Comparison of ENCODE assay signal across 6 worm cellular contexts in genomic region chrII:8577509-8578099, ce11.
TF ChIP-seq lines count a peak whose summit lies in the region.

TSS of gene F54C9.9 (plus strand) at chrII:8578049.

TF ChIP-seq in whole organism, L1 larva, 84 proteins besides CTCF, POLR2A, EP300 and RAD21 (continues in another document):
- TF ChIP-seq F16B12.6 (tag; optimal IDR thresholded peaks at IDR 0.05; lab: Kevin White, UChicago) (peak; percentile 1), efl-1 (optimal IDR thresholded peaks at IDR 0.05; lab: Kevin White, UChicago) (peak; percentile 7 to 32), efl-1 (GFP tag; optimal IDR thresholded peaks at IDR 0.05 in 1 of 2; lab: Kevin White, UChicago) (peak; percentile 29 to 87), nhr-237 (tag; optimal IDR thresholded peaks at IDR 0.05; lab: Kevin White, UChicago) (no peak), ztf-4 (tag; optimal IDR thresholded peaks at IDR 0.05; lab: Kevin White, UChicago) (no peak), mdl-1 (tag; optimal IDR thresholded peaks at IDR 0.05; lab: Kevin White, UChicago) (no peak), blmp-1 (tag; optimal IDR thresholded peaks at IDR 0.05; lab: Kevin White, UChicago) (peak; percentile 49), unc-86 (tag; optimal IDR thresholded peaks at IDR 0.05; lab: Kevin White, UChicago) (no peak), lin-14 (GFP tag; optimal IDR thresholded peaks at IDR 0.05; lab: Kevin White, UChicago) (peak; percentile 30), fkh-8 (tag; optimal IDR thresholded peaks at IDR 0.05; lab: Kevin White, UChicago) (no peak), snu-23 (GFP tag; optimal IDR thresholded peaks at IDR 0.05; lab: Kevin White, UChicago) (peak; percentile 10), nhr-71 (tag; optimal IDR thresholded peaks at IDR 0.05; lab: Kevin White, UChicago) (peak; percentile 7), lin-35 (GFP tag; optimal IDR thresholded peaks at IDR 0.05; lab: Kevin White, UChicago) (peak; percentile 5 to 64), lsy-2 (tag; optimal IDR thresholded peaks at IDR 0.05; lab: Kevin White, UChicago) (peak in 1 of 2 experiments; percentile 66), pax-3 (tag; optimal IDR thresholded peaks at IDR 0.05; lab: Kevin White, UChicago) (no peak)

TF ChIP-seq in whole organism, L2 larva, 48 proteins besides CTCF, POLR2A, EP300 and RAD21:
- TF ChIP-seq nhr-25 (tag; optimal IDR thresholded peaks at IDR 0.05; lab: Kevin White, UChicago) (peak; percentile 79), gmeb-1 (tag; optimal IDR thresholded peaks at IDR 0.05; lab: Kevin White, UChicago) (peak; percentile 64), nhr-23 (tag; optimal IDR thresholded peaks at IDR 0.05; lab: Kevin White, UChicago) (no peak), unc-55 (GFP tag; optimal IDR thresholded peaks at IDR 0.05; lab: Kevin White, UChicago) (peak; percentile 45), lsy-2 (tag; optimal IDR thresholded peaks at IDR 0.05; lab: Kevin White, UChicago) (peak in 1 of 2 experiments; percentile 60), C34F6.9 (tag; optimal IDR thresholded peaks at IDR 0.05; lab: Kevin White, UChicago) (peak; percentile 66), Y55F3AM.14 (GFP tag; optimal IDR thresholded peaks at IDR 0.05; lab: Kevin White, UChicago) (no peak), nhr-77 (tag; optimal IDR thresholded peaks at IDR 0.05; lab: Kevin White, UChicago) (no peak), lin-11 (tag; optimal IDR thresholded peaks at IDR 0.05; lab: Kevin White, UChicago) (no peak), sem-4 (tag; optimal IDR thresholded peaks at IDR 0.05; lab: Kevin White, UChicago) (no peak), crh-2 (tag; optimal IDR thresholded peaks at IDR 0.05; lab: Kevin White, UChicago) (peak; percentile 42), sma-3 (GFP tag; optimal IDR thresholded peaks at IDR 0.05; lab: Kevin White, UChicago) (no peak)

TF ChIP-seq in whole organism, L3 larva, 47 proteins besides CTCF, POLR2A, EP300 and RAD21:
- TF ChIP-seq nfya-1 (tag; optimal IDR thresholded peaks at IDR 0.05; lab: Kevin White, UChicago; ENCODE audit: insufficient read depth) (peak; percentile 21), lin-15B (tag; optimal IDR thresholded peaks at IDR 0.05; lab: Kevin White, UChicago) (peak; percentile 42), pha-4 (tag; optimal IDR thresholded peaks at IDR 0.05; lab: Kevin White, UChicago) (peak; percentile 71), nhr-67 (tag; optimal IDR thresholded peaks at IDR 0.05; lab: Kevin White, UChicago) (peak; percentile 35), elt-1 (tag; optimal IDR thresholded peaks at IDR 0.05; lab: Kevin White, UChicago) (no peak)

TF ChIP-seq in whole organism, L4 larva, 104 proteins besides CTCF, POLR2A, EP300 and RAD21 (continues in another document):
- no peak for TF ChIP-seq duxl-1 (tag; optimal IDR thresholded peaks at IDR 0.05; lab: Kevin White, UChicago; ENCODE audit: poor library complexity)
- no peak for TF ChIP-seq lir-3 (tag; optimal IDR thresholded peaks at IDR 0.05; lab: Kevin White, UChicago)
- peak; percentile 54 for TF ChIP-seq unc-130 (GFP tag; optimal IDR thresholded peaks at IDR 0.05; lab: Kevin White, UChicago)
- TF ChIP-seq nhr-28 (tag; optimal IDR thresholded peaks at IDR 0.05; lab: Kevin White, UChicago), result peak; percentile 11
- TF ChIP-seq zip-11 (GFP tag; IDR thresholded peaks at IDR 0.05; lab: Robert Waterston, UW), result no peak
- TF ChIP-seq hlh-30 (tag; optimal IDR thresholded peaks at IDR 0.05; lab: Kevin White, UChicago; ENCODE audit: insufficient read depth), result no peak
- TF ChIP-seq F26F4.8 (GFP tag; conservative IDR thresholded peaks at IDR 0.05; lab: Robert Waterston, UW), result no peak
- no peak for TF ChIP-seq ceh-28 (tag; optimal IDR thresholded peaks at IDR 0.05; lab: Kevin White, UChicago)
- TF ChIP-seq madf-9 (GFP tag; conservative IDR thresholded peaks at IDR 0.05; lab: Robert Waterston, UW), result no peak
- peak; percentile 4 for TF ChIP-seq dpl-1 (GFP tag; optimal IDR thresholded peaks at IDR 0.05; lab: Kevin White, UChicago)
- no peak for TF ChIP-seq R02D3.7 (tag; optimal IDR thresholded peaks at IDR 0.05; lab: Kevin White, UChicago)
- TF ChIP-seq lsy-2 (tag; optimal IDR thresholded peaks at IDR 0.05; lab: Kevin White, UChicago), result peak in 1 of 2 experiments; percentile 61
- peak; percentile 64; the same call in 1 of the 2 replicates for TF ChIP-seq snpc-1.2 (GFP tag; IDR thresholded peaks at IDR 0.05; lab: Robert Waterston, UW)
- TF ChIP-seq sdz-12 (GFP tag; optimal IDR thresholded peaks at IDR 0.05; lab: Kevin White, UChicago), result no peak
- TF ChIP-seq T26A8.4 (GFP tag; IDR thresholded peaks at IDR 0.05; lab: Robert Waterston, UW), result no peak
- TF ChIP-seq T20F7.1 (GFP tag; optimal IDR thresholded peaks at IDR 0.05; lab: Kevin White, UChicago), result no peak
- no peak for TF ChIP-seq fos-1 (tag; optimal IDR thresholded peaks at IDR 0.05; lab: Kevin White, UChicago)
- TF ChIP-seq nhr-102 (tag; optimal IDR thresholded peaks at IDR 0.05; lab: Kevin White, UChicago), result no peak
- TF ChIP-seq attf-4 (tag; optimal IDR thresholded peaks at IDR 0.05; lab: Kevin White, UChicago), result no peak
- TF ChIP-seq zag-1 (tag; optimal IDR thresholded peaks at IDR 0.05; lab: Kevin White, UChicago), result no peak
- TF ChIP-seq Y105C5A.15 (GFP tag; IDR thresholded peaks at IDR 0.05; lab: Robert Waterston, UW), result no peak

TF ChIP-seq in whole organism, mixed stage, embryonic, 35 proteins besides CTCF, POLR2A, EP300 and RAD21:
- TF ChIP-seq lsy-2 (tag; optimal IDR thresholded peaks at IDR 0.05; lab: Kevin White, UChicago), result peak; percentile 9
- no peak for TF ChIP-seq pha-4 (tag; optimal IDR thresholded peaks at IDR 0.05; lab: Kevin White, UChicago)

TF ChIP-seq in whole organism, young adult, 124 proteins besides CTCF, POLR2A, EP300 and RAD21 (continues in another document):
- TF ChIP-seq F49E8.2 (tag; optimal IDR thresholded peaks at IDR 0.05; lab: Kevin White, UChicago; ENCODE audit: insufficient read depth) (peak; percentile 79), Y56A3A.18 (GFP tag; IDR thresholded peaks at IDR 0.05; lab: Robert Waterston, UW) (no peak), zim-3 (tag; optimal IDR thresholded peaks at IDR 0.05; lab: Kevin White, UChicago) (no peak), snpc-3.4 (tag; optimal IDR thresholded peaks at IDR 0.05; lab: Kevin White, UChicago) (no peak), ztf-28 (GFP tag; IDR thresholded peaks at IDR 0.05; lab: Robert Waterston, UW) (no peak), egl-18 (GFP tag; IDR thresholded peaks at IDR 0.05; lab: Robert Waterston, UW) (no peak), unc-62 (GFP tag; optimal IDR thresholded peaks at IDR 0.05; lab: Kevin White, UChicago) (no peak), ceh-40 (GFP tag; IDR thresholded peaks at IDR 0.05; lab: Robert Waterston, UW) (0 out of 2 replicates have a peak, but pooled peaks have one; percentile 2), let-526 (GFP tag; IDR thresholded peaks at IDR 0.05; lab: Robert Waterston, UW) (no peak), snpc-1.1 (tag; optimal IDR thresholded peaks at IDR 0.05; lab: Kevin White, UChicago; ENCODE audit: insufficient read depth) (no peak), ZK185.1 (tag; optimal IDR thresholded peaks at IDR 0.05; lab: Kevin White, UChicago; ENCODE audit: poor library complexity, severe bottlenecking) (no peak), tbp1 (GFP tag; optimal IDR thresholded peaks at IDR 0.05; lab: Kevin White, UChicago) (peak; percentile 11), B0261.1 (tag; optimal IDR thresholded peaks at IDR 0.05; lab: Kevin White, UChicago) (no peak), aptf-2 (GFP tag; conservative IDR thresholded peaks at IDR 0.05; lab: Robert Waterston, UW) (no peak), F57A8.1 (GFP tag; optimal IDR thresholded peaks at IDR 0.05; lab: Kevin White, UChicago) (no peak), hmg-1.2 (GFP tag; IDR thresholded peaks at IDR 0.05; lab: Robert Waterston, UW) (peak; percentile 32; the same call in 1 of the 2 replicates), F39B2.1 (GFP tag; IDR thresholded peaks at IDR 0.05; lab: Robert Waterston, UW) (no peak), ztf-22 (GFP tag; optimal IDR thresholded peaks at IDR 0.05; lab: Kevin White, UChicago) (no peak), ekl-4 (GFP tag; IDR thresholded peaks at IDR 0.05; lab: Robert Waterston, UW) (no peak), mel-28 (tag; optimal IDR thresholded peaks at IDR 0.05; lab: Kevin White, UChicago; ENCODE audit: borderline replicate concordance) (no peak), hmg-20 (GFP tag; IDR thresholded peaks at IDR 0.05; lab: Robert Waterston, UW) (no peak), F10E7.11 (tag; optimal IDR thresholded peaks at IDR 0.05; lab: Kevin White, UChicago) (no peak), T26A5.8 (tag; optimal IDR thresholded peaks at IDR 0.05; lab: Kevin White, UChicago) (no peak), bed-1 (GFP tag; IDR thresholded peaks at IDR 0.05; lab: Robert Waterston, UW) (no peak), ceh-58 (GFP tag; IDR thresholded peaks at IDR 0.05; lab: Robert Waterston, UW) (no peak), dpl-1 (GFP tag; optimal IDR thresholded peaks at IDR 0.05; lab: Kevin White, UChicago) (no peak), F52B5.7 (tag; optimal IDR thresholded peaks at IDR 0.05; lab: Kevin White, UChicago) (no peak), lin-26 (GFP tag; IDR thresholded peaks at IDR 0.05; lab: Robert Waterston, UW) (peak; percentile 73), cebp-1 (GFP tag; IDR thresholded peaks at IDR 0.05; lab: Robert Waterston, UW) (no peak), cebp-1 (tag; optimal IDR thresholded peaks at IDR 0.05; lab: Kevin White, UChicago) (peak; percentile 39), madf-8 (GFP tag; conservative IDR thresholded peaks at IDR 0.05; lab: Robert Waterston, UW) (peak; percentile 47), nhr-80 (tag; optimal IDR thresholded peaks at IDR 0.05; lab: Kevin White, UChicago) (no peak), pbrm-1 (GFP tag; IDR thresholded peaks at IDR 0.05; lab: Robert Waterston, UW) (0 out of 2 replicates have a peak, but pooled peaks have one; percentile 31), sptf-2 (GFP tag; optimal IDR thresholded peaks at IDR 0.05; lab: Kevin White, UChicago) (no peak), nhr-120 (GFP tag; IDR thresholded peaks at IDR 0.05; lab: Robert Waterston, UW) (no peak), gei-17 (GFP tag; optimal IDR thresholded peaks at IDR 0.05; lab: Kevin White, UChicago) (no peak), ztf-18 (tag; optimal IDR thresholded peaks at IDR 0.05; lab: Kevin White, UChicago) (no peak), Y67H2A.10 (GFP tag; conservative IDR thresholded peaks at IDR 0.05; lab: Robert Waterston, UW) (no peak), ztf-3 (GFP tag; optimal IDR thresholded peaks at IDR 0.05; lab: Kevin White, UChicago) (no peak), lin-40 (tag; optimal IDR thresholded peaks at IDR 0.05; lab: Kevin White, UChicago) (no peak), die-1 (tag; optimal IDR thresholded peaks at IDR 0.05; lab: Kevin White, UChicago) (peak; percentile 49), dpff-1 (tag; optimal IDR thresholded peaks at IDR 0.05; lab: Kevin White, UChicago) (no peak), rcor-1 (GFP tag; IDR thresholded peaks at IDR 0.05; lab: Robert Waterston, UW) (peak; percentile 33; the same call in 1 of the 2 replicates), F33H1.4 (GFP tag; IDR thresholded peaks at IDR 0.05; lab: Robert Waterston, UW) (peak; percentile 28; the same call in 1 of the 2 replicates)
